Worm (Caenorhabditis elegans) whole organism, L4 larva: Measurements from ENCODE around the gene cul-1.

Experiments
- lsy-2 ChIP-seq, 2 experiments: fragments of 150-350 bp in 1 of 2; sonication (generic microtip) in 1 of 2; optimal IDR thresholded peaks; 2 replicates each; lab custom pipeline; 2014 to 2017; ENCODE audit warnings: missing biosample characterization in 2 of 2, missing genetic modification characterization in 2 of 2
- nhr-237 ChIP-seq: sonication (generic microtip); optimal IDR thresholded peaks from 2 replicates; lab custom pipeline; 2017; ENCODE audit warnings: missing biosample characterization, missing genetic modification characterization
- zip-11 ChIP-seq: fragments of 200-800 bp; sonication (Bioruptor generic); IDR thresholded peaks from 2 replicates; pipeline ENCODE4 v1.3.6; 2022; ENCODE audit warnings: missing genetic modification characterization, missing compliant biosample characterization

DNA sequence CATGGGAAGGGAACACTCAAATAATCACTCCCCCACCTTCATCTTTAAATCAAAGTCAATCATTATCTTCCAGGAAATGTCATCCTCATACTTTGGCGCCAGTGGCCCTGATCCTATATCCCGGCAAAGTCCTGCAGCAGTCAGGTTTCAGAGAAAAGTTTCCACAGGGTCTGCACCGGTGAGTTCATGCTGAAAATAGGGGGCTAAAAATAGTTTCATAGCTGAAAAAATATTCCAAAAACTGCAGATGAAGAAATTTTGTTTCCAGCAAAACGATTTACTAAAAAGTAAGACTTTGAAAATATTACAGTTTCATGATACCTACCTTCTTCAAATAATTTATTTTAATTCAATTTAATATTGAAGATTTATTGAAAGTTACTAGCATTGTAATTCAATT is 17.0 kb downstream of the cul-1 start, which contains the start of gene ptr-25:
- no peak for TF ChIP-seq nhr-237
- no peak for TF ChIP-seq lsy-2 (tag; optimal IDR thresholded peaks at IDR 0.05; lab: Kevin White, UChicago)
- TF ChIP-seq zip-11 (GFP tag; lab: Robert Waterston, UW) = no peak
